Worm (Caenorhabditis elegans): ENCODE measurements around the gene F41G4.7.

F41G4.7 gene

ce11 chrX:16796826-16797225, 39.4 kb downstream of the F41G4.7 start (continued):
- TF ChIP-seq ttx-3 (tag; optimal IDR thresholded peaks at IDR 0.05) (no peak), F13H6.1 (tag; optimal IDR thresholded peaks at IDR 0.05) (peak; percentile 53), madf-2 (tag; optimal IDR thresholded peaks at IDR 0.05) (peak; percentile 17), pat-9 (tag; optimal IDR thresholded peaks at IDR 0.05) (peak; percentile 6), pros-1 (tag; optimal IDR thresholded peaks at IDR 0.05) (no peak), elt-4 (tag; optimal IDR thresholded peaks at IDR 0.05) (no peak), elt-2 (tag; optimal IDR thresholded peaks at IDR 0.05) (no peak), sdc-2 (tag; optimal IDR thresholded peaks at IDR 0.05) (peak; percentile 66), T23F11.4 (GFP tag; optimal IDR thresholded peaks at IDR 0.05) (no peak), K02D7.2 (tag; optimal IDR thresholded peaks at IDR 0.05) (no peak), ceh-6 (GFP tag; optimal IDR thresholded peaks at IDR 0.05) (no peak), pax-1 (tag; optimal IDR thresholded peaks at IDR 0.05) (no peak), hlh-6 (tag; optimal IDR thresholded peaks at IDR 0.05) (peak; percentile 39), ceh-22 (tag; optimal IDR thresholded peaks at IDR 0.05) (no peak), ceh-45 (GFP tag; IDR thresholded peaks at IDR 0.05) (no peak), ahr-1 (tag; optimal IDR thresholded peaks at IDR 0.05) (no peak), mec-3 (tag; optimal IDR thresholded peaks at IDR 0.05; ENCODE audit: borderline replicate concordance) (no peak), tbx-2 (tag; optimal IDR thresholded peaks at IDR 0.05) (peak; percentile 68), pag-3 (tag; optimal IDR thresholded peaks at IDR 0.05; ENCODE audit: borderline replicate concordance) (no peak), lim-6 (tag; optimal IDR thresholded peaks at IDR 0.05) (no peak)

ce11 chrX:16795978-16796377, 40.2 kb downstream of the F41G4.7 start, which contains the start of gene aak-2:
Gene aak-2, plus strand, starts transcription at chrX:16796087.
- TF ChIP-seq pag-3 (tag; optimal IDR thresholded peaks at IDR 0.05; ENCODE audit: borderline replicate concordance), result no peak
- peak; percentile 30 for TF ChIP-seq rnt-1 (tag; optimal IDR thresholded peaks at IDR 0.05)

DNA sequence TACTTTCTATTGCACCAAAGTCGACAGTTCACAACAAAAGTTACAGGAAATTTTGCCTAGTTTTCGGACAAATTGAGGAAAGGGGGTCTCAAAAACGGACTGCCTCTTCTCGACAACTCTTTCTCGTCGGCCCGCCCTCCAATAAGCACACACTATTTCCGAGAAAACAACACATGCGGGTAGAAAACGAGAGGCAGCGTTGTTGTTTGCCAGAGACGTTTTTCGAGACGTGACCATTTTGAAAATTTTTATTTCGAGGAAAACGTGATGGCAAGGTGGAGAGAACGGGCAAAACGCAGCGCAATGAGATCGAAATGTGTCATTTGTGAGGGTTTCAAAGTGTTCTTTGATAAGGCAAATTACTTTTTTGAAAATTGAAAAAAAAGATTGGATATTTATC, 42.7 kb downstream of the F41G4.7 start:
- no peak for TF ChIP-seq Y22D7AL.16 (tag; optimal IDR thresholded peaks at IDR 0.05)
- no peak for TF ChIP-seq tbx-7 (tag; optimal IDR thresholded peaks at IDR 0.05)
- TF ChIP-seq hlh-15 (tag; optimal IDR thresholded peaks at IDR 0.05), result no peak
- TF ChIP-seq pha-2 (tag; optimal IDR thresholded peaks at IDR 0.05), result no peak
- no peak for TF ChIP-seq pax-1 (tag; optimal IDR thresholded peaks at IDR 0.05)
- TF ChIP-seq ztf-16 (tag; optimal IDR thresholded peaks at IDR 0.05), result no peak
- no peak for TF ChIP-seq ceh-45 (GFP tag; IDR thresholded peaks at IDR 0.05)
- no peak for TF ChIP-seq gmeb-2 (tag; optimal IDR thresholded peaks at IDR 0.05)
- TF ChIP-seq dve-1 (tag; optimal IDR thresholded peaks at IDR 0.05), result no peak
- no peak for TF ChIP-seq T23F11.4 (GFP tag; optimal IDR thresholded peaks at IDR 0.05)
- TF ChIP-seq ceh-19 (GFP tag; optimal IDR thresholded peaks at IDR 0.05), result no peak
- no peak for TF ChIP-seq unc-86 (tag; optimal IDR thresholded peaks at IDR 0.05)
- TF ChIP-seq ahr-1 (tag; optimal IDR thresholded peaks at IDR 0.05), result no peak
- no peak for TF ChIP-seq eyg-1 (tag; optimal IDR thresholded peaks at IDR 0.05)
- TF ChIP-seq ama-1 (optimal IDR thresholded peaks at IDR 0.05), result no peak

- TF ChIP-seq pag-3 (tag; optimal IDR thresholded peaks at IDR 0.05; ENCODE audit: borderline replicate concordance), result no peak
- no peak for TF ChIP-seq zip-5 (tag; optimal IDR thresholded peaks at IDR 0.05)
- TF ChIP-seq ceh-14 (tag; optimal IDR thresholded peaks at IDR 0.05), result no peak
- no peak for TF ChIP-seq dve-1 (tag; optimal IDR thresholded peaks at IDR 0.05)
- TF ChIP-seq ceh-19 (GFP tag; optimal IDR thresholded peaks at IDR 0.05), result no peak
- TF ChIP-seq syd-9 (tag; optimal IDR thresholded peaks at IDR 0.05), result no peak
- TF ChIP-seq nhr-11 (tag; optimal IDR thresholded peaks at IDR 0.05), result no peak
- TF ChIP-seq nhr-232 (tag; optimal IDR thresholded peaks at IDR 0.05), result no peak
- TF ChIP-seq gmeb-2 (tag; optimal IDR thresholded peaks at IDR 0.05), result no peak
- no peak for TF ChIP-seq ets-4 (tag; optimal IDR thresholded peaks at IDR 0.05)
- no peak for TF ChIP-seq ttx-3 (tag; optimal IDR thresholded peaks at IDR 0.05)
- no peak for TF ChIP-seq elt-2 (tag; optimal IDR thresholded peaks at IDR 0.05)
- no peak for TF ChIP-seq hlh-30 (tag; optimal IDR thresholded peaks at IDR 0.05; ENCODE audit: insufficient read depth)
- no peak for TF ChIP-seq lim-6 (tag; optimal IDR thresholded peaks at IDR 0.05)
- no peak for TF ChIP-seq odd-2 (tag; optimal IDR thresholded peaks at IDR 0.05)
- no peak for TF ChIP-seq lin-11 (tag; optimal IDR thresholded peaks at IDR 0.05)
- no peak for TF ChIP-seq elt-4 (tag; optimal IDR thresholded peaks at IDR 0.05)
- no peak for TF ChIP-seq ceh-45 (GFP tag; IDR thresholded peaks at IDR 0.05)
- no peak for TF ChIP-seq hlh-13 (GFP tag; optimal IDR thresholded peaks at IDR 0.05)
- no peak for TF ChIP-seq fkh-6 (tag; optimal IDR thresholded peaks at IDR 0.05)
Observed at ce11 chrX:16792700-16793176, 43.5 kb downstream of the F41G4.7 start, which contains the start of gene got-1.2. Gene got-1.2, minus strand, starts transcription at chrX:16793126.
